Worm (Caenorhabditis elegans): ENCODE results near the gene H41C03.1.

H41C03.1 gene

ce11 chrII:5863893-5864292 lies 9.7 kb downstream of the H41C03.1 start, which contains the start of gene tag-234:
tag-234 (plus strand) TSS chrII:5864193.
- TF ChIP-seq elt-2 (tag; optimal IDR thresholded peaks at IDR 0.05) (peak; percentile 2), isw-1 (GFP tag; IDR thresholded peaks at IDR 0.05) (no peak)

ce11 chrII:5865405-5866308 lies 11.4 kb downstream of the H41C03.1 start, which contains the start of gene F55C12.19:
F55C12.19 (plus strand) TSS chrII:5866139.
- TF ChIP-seq unc-62 (GFP tag; optimal IDR thresholded peaks at IDR 0.05) = no peak
- TF ChIP-seq elt-2 (tag; optimal IDR thresholded peaks at IDR 0.05) = peak; percentile 47
- no peak for TF ChIP-seq nhr-19 (GFP tag; conservative IDR thresholded peaks at IDR 0.05)

ce11 chrII:5866920-5867319 lies 12.7 kb downstream of the H41C03.1 start:
- TF ChIP-seq ceh-8 (GFP tag; optimal IDR thresholded peaks at IDR 0.05) = no peak
- TF ChIP-seq dpl-1 (GFP tag; optimal IDR thresholded peaks at IDR 0.05) = peak in 1 of 3 experiments; percentile 20
- TF ChIP-seq efl-1 (optimal IDR thresholded peaks at IDR 0.05) = no peak
- peak in 1 of 2 experiments; percentile 40 for TF ChIP-seq efl-1 (GFP tag; optimal IDR thresholded peaks at IDR 0.05 in 1 of 2)

ce11 chrII:5871508-5871907 lies 17.3 kb downstream of the H41C03.1 start:
- TF ChIP-seq dsc-1 (tag; optimal IDR thresholded peaks at IDR 0.05) (peak; percentile 48), isw-1 (GFP tag; IDR thresholded peaks at IDR 0.05) (no peak), unc-98 (GFP tag; IDR thresholded peaks at IDR 0.05) (no peak), nhr-85 (tag) (peak; percentile 39), lin-14 (GFP tag; optimal IDR thresholded peaks at IDR 0.05) (peak; percentile 48), unc-30 (tag; optimal IDR thresholded peaks at IDR 0.05) (no peak), ceh-88 (GFP tag; IDR thresholded peaks at IDR 0.05) (no peak), hlh-4 (tag; optimal IDR thresholded peaks at IDR 0.05) (no peak), C04F5.9 (tag; optimal IDR thresholded peaks at IDR 0.05) (no peak), lsy-2 (tag; optimal IDR thresholded peaks at IDR 0.05) (peak in 1 of 2 experiments; percentile 15), zag-1 (tag; optimal IDR thresholded peaks at IDR 0.05) (no peak)

ce11 chrII:5872414-5872813 lies 18.2 kb downstream of the H41C03.1 start:
- peak; percentile 51 for TF ChIP-seq elt-2 (tag; optimal IDR thresholded peaks at IDR 0.05)
- no peak for TF ChIP-seq nhr-237 (tag; optimal IDR thresholded peaks at IDR 0.05)

- TF ChIP-seq unc-86 (tag; optimal IDR thresholded peaks at IDR 0.05) (peak; percentile 4), nhr-28 (tag; optimal IDR thresholded peaks at IDR 0.05) (no peak), ces-1 (GFP tag; optimal IDR thresholded peaks at IDR 0.05) (no peak), nhr-71 (tag; optimal IDR thresholded peaks at IDR 0.05) (peak; percentile 31), lin-14 (GFP tag; optimal IDR thresholded peaks at IDR 0.05) (peak; percentile 62), lin-13 (GFP tag; optimal IDR thresholded peaks at IDR 0.05) (peak; percentile 48), lsy-2 (tag; optimal IDR thresholded peaks at IDR 0.05) (peak; percentile 7 to 22), hlh-17 (GFP tag; optimal IDR thresholded peaks at IDR 0.05; ENCODE audit: borderline replicate concordance) (no peak), lin-39 (tag; optimal IDR thresholded peaks at IDR 0.05) (no peak), efl-3 (GFP tag; optimal IDR thresholded peaks at IDR 0.05) (no peak), unc-98 (GFP tag; IDR thresholded peaks at IDR 0.05) (0 out of 2 replicates have a peak, but pooled peaks have one; percentile 14), jun-1 (tag; optimal IDR thresholded peaks at IDR 0.05) (peak; percentile 27), nhr-20 (tag; optimal IDR thresholded peaks at IDR 0.05) (peak; percentile 41), swsn-7 (tag; optimal IDR thresholded peaks at IDR 0.05) (no peak), ceh-82 (tag; optimal IDR thresholded peaks at IDR 0.05) (peak in 2 of 3 experiments; percentile 24), snu-23 (GFP tag; optimal IDR thresholded peaks at IDR 0.05) (peak; percentile 22), dpl-1 (GFP tag; optimal IDR thresholded peaks at IDR 0.05) (peak in 2 of 3 experiments; percentile 3 to 14), lin-15B (tag; optimal IDR thresholded peaks at IDR 0.05) (peak; percentile 38), fos-1 (tag; optimal IDR thresholded peaks at IDR 0.05) (no peak), efl-1 (optimal IDR thresholded peaks at IDR 0.05) (peak; percentile 36 to 44), efl-1 (GFP tag; optimal IDR thresholded peaks at IDR 0.05 in 1 of 2) (no peak), nhr-47 (tag; optimal IDR thresholded peaks at IDR 0.05) (peak; percentile 54), elt-2 (tag; optimal IDR thresholded peaks at IDR 0.05) (peak; percentile 57), tbx-2 (tag; optimal IDR thresholded peaks at IDR 0.05) (no peak), isw-1 (GFP tag; IDR thresholded peaks at IDR 0.05) (peak; percentile 18), rnt-1 (tag; optimal IDR thresholded peaks at IDR 0.05) (peak; percentile 32), xbp-1 (tag; optimal IDR thresholded peaks at IDR 0.05) (peak; percentile 19)
Measured at ce11 chrII:5873564-5874070, 19.4 kb downstream of the H41C03.1 start, which contains the start of gene tex-2. tex-2 (minus strand) TSS chrII:5873614.
